Fruit fly (Drosophila melanogaster): ENCODE data around the gene Oatp33Ea.

Oatp33Ea gene

DNA sequence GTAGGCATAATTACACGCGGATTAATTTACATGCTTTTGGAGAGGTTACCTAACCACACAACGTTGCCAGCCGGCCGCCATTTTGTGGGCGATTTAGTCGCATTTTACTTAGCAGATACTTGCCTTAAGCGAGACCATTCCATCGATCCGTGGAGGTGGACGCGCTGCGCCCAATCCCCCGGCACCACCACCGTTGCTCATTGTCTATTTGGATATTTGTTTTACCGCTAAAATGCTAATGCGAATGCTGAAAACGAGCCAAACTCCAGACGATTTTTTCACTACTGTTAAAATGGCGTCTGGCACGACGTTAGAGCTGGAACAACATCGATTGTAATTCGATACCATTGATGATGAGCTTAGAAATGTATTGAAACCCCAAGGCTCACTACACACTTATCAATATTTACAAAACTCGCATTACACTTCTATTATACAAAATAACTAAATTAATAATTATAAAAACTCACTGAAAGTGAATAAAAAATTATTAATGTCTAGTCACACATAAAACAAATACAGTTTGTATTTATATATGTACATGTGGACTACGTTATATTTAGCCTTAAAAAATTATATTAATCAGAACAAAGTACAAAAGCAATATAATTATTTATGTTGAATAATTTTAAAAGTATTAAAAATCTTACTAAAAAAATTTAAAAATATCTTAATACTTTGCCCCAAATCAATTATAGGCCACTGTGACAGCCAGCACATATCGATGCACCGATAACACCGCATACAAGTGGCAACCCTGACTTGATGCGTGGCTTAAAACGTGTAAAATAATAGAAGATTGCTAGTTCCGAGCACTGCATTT is 11.8 kb downstream of the Oatp33Ea start, which contains the start of gene eRF3 (continued):
- TF ChIP-seq otp (GFP tag; IDR thresholded peaks at IDR 0.05), result peak; percentile 66; the same call in 2 of the 3 replicates
- TF ChIP-seq Dfd (GFP tag; optimal IDR thresholded peaks at IDR 0.05), result no peak
- TF ChIP-seq disco-r (GFP tag; optimal IDR thresholded peaks at IDR 0.05), result no peak
- TF ChIP-seq ham (GFP tag; IDR thresholded peaks at IDR 0.05), result 0 out of 2 replicates have a peak, but pooled peaks have one; percentile 25
- peak in 1 of 2 experiments; percentile 96 for TF ChIP-seq Pdp1 (GFP tag; optimal IDR thresholded peaks at IDR 0.05)
- 0 out of 3 replicates have a peak, but pooled peaks have one; percentile 42 for TF ChIP-seq HLH4C (GFP tag; IDR thresholded peaks at IDR 0.05; ENCODE audit: partially characterized antibody)
- TF ChIP-seq Poxn (GFP tag; IDR thresholded peaks at IDR 0.05), result no peak
- peak; percentile 81 for TF ChIP-seq CG15601 (tag; optimal IDR thresholded peaks at IDR 0.05)
- TF ChIP-seq BEAF-32 (GFP tag; optimal IDR thresholded peaks at IDR 0.05), result peak; percentile 62
- TF ChIP-seq CG7963 (GFP tag; IDR thresholded peaks at IDR 0.05; ENCODE audit: partially characterized antibody), result no peak
- peak; percentile 72 for TF ChIP-seq CG12299 (tag; optimal IDR thresholded peaks at IDR 0.05)
- TF ChIP-seq D19B (GFP tag; optimal IDR thresholded peaks at IDR 0.05), result peak; percentile 23
- TF ChIP-seq onecut (GFP tag; IDR thresholded peaks at IDR 0.05), result peak; percentile 29; the same call in 1 of the 2 replicates
- no peak for TF ChIP-seq Lim3 (GFP tag; IDR thresholded peaks at IDR 0.05)
- peak; percentile 23; the same call in 1 of the 3 replicates for TF ChIP-seq zfh1 (GFP tag; IDR thresholded peaks at IDR 0.05)
- TF ChIP-seq Bgb (GFP tag; IDR thresholded peaks at IDR 0.05; ENCODE audit: partially characterized antibody), result 0 out of 2 replicates have a peak, but pooled peaks have one; percentile 34
- peak; percentile 70 for TF ChIP-seq CG10543 (GFP tag; optimal IDR thresholded peaks at IDR 0.05)
- TF ChIP-seq CG4328 (GFP tag; optimal IDR thresholded peaks at IDR 0.05), result peak; percentile 61
- peak; percentile 64 for TF ChIP-seq klu (GFP tag; IDR thresholded peaks at IDR 0.05)
- peak; percentile 39; the same call in 2 of the 4 replicates for TF ChIP-seq Dll (GFP tag; IDR thresholded peaks at IDR 0.05; ENCODE audit: partially characterized antibody)
- peak; percentile 41 for TF ChIP-seq CG18476 (GFP tag; optimal IDR thresholded peaks at IDR 0.05)
- TF ChIP-seq CG13424 (tag; optimal IDR thresholded peaks at IDR 0.05), result peak; percentile 91
- no peak for TF ChIP-seq CG16863 (GFP tag; optimal IDR thresholded peaks at IDR 0.05)
- TF ChIP-seq stwl (tag; optimal IDR thresholded peaks at IDR 0.05), result peak; percentile 12
- TF ChIP-seq repo (GFP tag; optimal IDR thresholded peaks at IDR 0.05), result no peak

DNA sequence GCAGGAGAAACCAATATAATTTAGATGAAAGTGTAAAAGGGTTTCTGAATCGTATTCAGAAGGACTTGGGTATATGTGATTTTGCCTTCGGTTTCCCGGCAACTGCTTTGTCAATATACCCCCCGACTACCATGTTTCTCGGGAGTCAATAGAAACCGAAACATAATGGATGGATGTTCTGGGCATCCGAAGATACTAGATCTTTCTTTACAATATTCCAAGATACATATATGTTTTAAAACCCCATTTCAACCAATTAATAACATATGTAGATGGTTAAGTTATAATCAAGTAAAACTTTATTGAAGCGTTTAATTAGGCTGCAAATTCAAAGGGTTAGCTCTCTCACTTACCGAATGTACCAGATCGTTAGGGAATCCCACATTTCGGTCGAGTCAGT is 14.9 kb downstream of the Oatp33Ea start, which contains the start of gene CG5435:
Gene CG5435, minus strand, starts transcription at position 101 of the 400 bp plus-strand sequence.
- TF ChIP-seq Neu2 (GFP tag; optimal IDR thresholded peaks at IDR 0.05; ENCODE audit: borderline replicate concordance), result no peak

DNA sequence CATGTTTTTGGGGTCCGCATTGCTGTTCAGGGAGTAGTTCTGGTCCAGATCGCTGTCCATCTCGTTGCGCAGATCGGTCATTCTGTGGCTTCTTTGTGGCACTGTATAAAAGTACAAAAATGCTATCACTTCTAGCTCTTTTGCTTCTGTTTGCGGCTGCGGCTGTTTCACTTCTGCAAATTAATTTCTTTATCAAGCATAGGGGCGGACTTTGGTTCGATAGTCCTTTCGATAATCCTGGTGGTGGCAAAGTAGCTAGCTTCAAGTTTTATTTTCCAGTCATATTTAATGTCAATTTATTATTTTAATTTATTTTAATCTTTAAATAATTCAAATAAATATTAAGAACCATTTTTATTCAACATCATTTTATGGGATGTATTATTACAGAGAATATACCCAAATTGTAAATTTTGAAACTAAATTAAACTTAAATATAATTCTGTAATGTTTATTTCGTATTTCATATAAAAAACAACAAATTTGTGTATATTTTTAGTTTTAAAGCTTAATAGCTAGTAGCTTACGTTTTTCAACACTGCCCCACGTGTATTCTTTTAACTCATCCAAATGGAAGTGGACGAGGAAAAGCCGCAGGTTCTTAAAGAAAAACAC is 18.1 kb downstream of the Oatp33Ea start, which contains the start of the genes CG5446 and Trm1:
Gene CG5446, minus strand, starts transcription at position 223 of the 615 bp plus-strand sequence.
Gene Trm1, plus strand, starts transcription at position 542 of the 615 bp plus-strand sequence.
- peak; percentile 29 for TF ChIP-seq ewg (GFP tag; optimal IDR thresholded peaks at IDR 0.05)
- TF ChIP-seq sens-2 (GFP tag; IDR thresholded peaks at IDR 0.05), result no peak
- TF ChIP-seq chn (GFP tag; optimal IDR thresholded peaks at IDR 0.05), result no peak
- TF ChIP-seq dysf (GFP tag; IDR thresholded peaks at IDR 0.05), result peak; percentile 60; the same call in 2 of the 3 replicates
- peak; percentile 59 for TF ChIP-seq exex (tag; optimal IDR thresholded peaks at IDR 0.05)
- no peak for TF ChIP-seq Hmx (GFP tag; optimal IDR thresholded peaks at IDR 0.05)
- TF ChIP-seq CG6175 (GFP tag; IDR thresholded peaks at IDR 0.05), result no peak
- TF ChIP-seq scrt (GFP tag; optimal IDR thresholded peaks at IDR 0.05), result peak; percentile 47
- peak; percentile 57 for TF ChIP-seq Oli (tag; optimal IDR thresholded peaks at IDR 0.05)
- no peak for TF ChIP-seq CG42726 (GFP tag; IDR thresholded peaks at IDR 0.05; ENCODE audit: partially characterized antibody)
- TF ChIP-seq Sry-β (GFP tag; optimal IDR thresholded peaks at IDR 0.05), result peak; percentile 86
- TF ChIP-seq Nf-YA (GFP tag; IDR thresholded peaks at IDR 0.05), result no peak
- TF ChIP-seq ftz-f1 (GFP tag; optimal IDR thresholded peaks at IDR 0.05), result no peak
- peak; percentile 64 for TF ChIP-seq CG10147 (GFP tag; optimal IDR thresholded peaks at IDR 0.05)
- peak; percentile 44 for TF ChIP-seq Abd-B (GFP tag; optimal IDR thresholded peaks at IDR 0.05)
- TF ChIP-seq Taf1 (GFP tag; IDR thresholded peaks at IDR 0.05), result no peak
- TF ChIP-seq CG3407 (GFP tag; optimal IDR thresholded peaks at IDR 0.05), result peak; percentile 40
- no peak for TF ChIP-seq tna (GFP tag; IDR thresholded peaks at IDR 0.05; ENCODE audit: partially characterized antibody)
- TF ChIP-seq CG31224 (GFP tag; IDR thresholded peaks at IDR 0.05), result 0 out of 2 replicates have a peak, but pooled peaks have one; percentile 25
- TF ChIP-seq CG7963 (GFP tag; IDR thresholded peaks at IDR 0.05; ENCODE audit: partially characterized antibody), result no peak
